Worm (Caenorhabditis elegans) whole organism, late embryonic: ENCODE results near the gene Y70C5B.2.

Experiments used
- C08G9.2 ChIP-seq: sonication (generic microtip); optimal IDR thresholded peaks from 2 replicates; lab custom pipeline; 2016; ENCODE audit warnings: mild to moderate bottlenecking, missing genetic modification characterization, moderate library complexity, missing compliant biosample characterization
- C38D4.7 ChIP-seq: fragments of 200-800 bp; sonication (Bioruptor generic); optimal IDR thresholded peaks from 2 replicates; lab custom pipeline; 2018; ENCODE audit warnings: mild to moderate bottlenecking, missing genetic modification characterization, moderate library complexity, missing compliant biosample characterization
- K02D7.2 ChIP-seq: sonication (generic microtip); optimal IDR thresholded peaks from 2 replicates; lab custom pipeline; 2017; ENCODE audit warnings: mild to moderate bottlenecking, missing genetic modification characterization, missing compliant biosample characterization
- T23F11.4 ChIP-seq: fragments of 200-800 bp; sonication (Bioruptor generic); optimal IDR thresholded peaks from 2 replicates; lab custom pipeline; 2018; ENCODE audit warnings: mild to moderate bottlenecking, missing genetic modification characterization, missing compliant biosample characterization
- Y22D7AL.16 ChIP-seq: sonication (generic microtip); optimal IDR thresholded peaks from 2 replicates; lab custom pipeline; 2016; ENCODE audit warnings: missing genetic modification characterization, missing compliant biosample characterization
- ceh-14 ChIP-seq: sonication (generic microtip); optimal IDR thresholded peaks from 2 replicates; lab custom pipeline; 2016; ENCODE audit warnings: missing genotype, missing genetic modification characterization, missing compliant biosample characterization
- ceh-24 ChIP-seq: sonication (generic microtip); optimal IDR thresholded peaks from 2 replicates; lab custom pipeline; 2016; ENCODE audit warnings: mild to moderate bottlenecking, missing genetic modification characterization, missing compliant biosample characterization
- ceh-30 ChIP-seq: fragments of 150-350 bp; optimal IDR thresholded peaks from 2 replicates; lab custom pipeline; 2014; ENCODE audit warnings: missing biosample characterization, missing genetic modification characterization
- ceh-48 ChIP-seq: sonication (generic microtip); optimal IDR thresholded peaks from 2 replicates; lab custom pipeline; 2016; ENCODE audit warnings: missing genetic modification characterization, inconsistent platforms, missing compliant biosample characterization
- che-1 ChIP-seq: sonication (generic microtip); optimal IDR thresholded peaks from 2 replicates; lab custom pipeline; 2016; ENCODE audit warnings: mild to moderate bottlenecking, missing genetic modification characterization, missing compliant biosample characterization
- dve-1 ChIP-seq: sonication (generic microtip); optimal IDR thresholded peaks from 2 replicates; lab custom pipeline; 2017; ENCODE audit warnings: antibody characterized with exemption, mild to moderate bottlenecking, missing genetic modification characterization, missing compliant biosample characterization
- elt-2 ChIP-seq: sonication (generic microtip); optimal IDR thresholded peaks from 2 replicates; lab custom pipeline; 2016; ENCODE audit warnings: missing genetic modification reagents, missing genetic modification characterization, missing compliant biosample characterization
- elt-4 ChIP-seq: sonication (generic microtip); optimal IDR thresholded peaks from 2 replicates; lab custom pipeline; 2016; ENCODE audit warnings: missing genetic modification characterization, missing compliant biosample characterization
- ets-4 ChIP-seq: sonication (generic microtip); optimal IDR thresholded peaks from 2 replicates; lab custom pipeline; 2016; ENCODE audit warnings: missing genetic modification characterization, missing compliant biosample characterization
- eyg-1 ChIP-seq: sonication (generic microtip); optimal IDR thresholded peaks from 2 replicates; lab custom pipeline; 2016; ENCODE audit warnings: missing genotype, missing genetic modification characterization, missing compliant biosample characterization
- fkh-10 ChIP-seq: fragments of 150-350 bp; optimal IDR thresholded peaks from 2 replicates; lab custom pipeline; 2014; ENCODE audit warnings: missing biosample characterization, missing genetic modification reagents, missing genetic modification characterization
- hlh-13 ChIP-seq: fragments of 200-800 bp; sonication (Bioruptor generic); optimal IDR thresholded peaks from 2 replicates; lab custom pipeline; 2018; ENCODE audit warnings: mild to moderate bottlenecking, missing genetic modification characterization, missing compliant biosample characterization
- hlh-15 ChIP-seq: sonication (generic microtip); optimal IDR thresholded peaks from 2 replicates; lab custom pipeline; 2016; ENCODE audit warnings: missing genetic modification characterization, missing compliant biosample characterization
- hlh-8 ChIP-seq: sonication (generic microtip); optimal IDR thresholded peaks from 2 replicates; lab custom pipeline; 2016; ENCODE audit warnings: missing genotype, missing genetic modification characterization, missing compliant biosample characterization
- lim-6 ChIP-seq: sonication (generic microtip); optimal IDR thresholded peaks from 2 replicates; lab custom pipeline; 2016; ENCODE audit warnings: missing genetic modification characterization, missing compliant biosample characterization
- lin-11 ChIP-seq: fragments of 200-800 bp; sonication (Bioruptor generic); optimal IDR thresholded peaks from 2 replicates; lab custom pipeline; 2018; ENCODE audit warnings: mild to moderate bottlenecking, missing genetic modification characterization, missing compliant biosample characterization
- pax-1 ChIP-seq: fragments of 150-350 bp; optimal IDR thresholded peaks from 2 replicates; lab custom pipeline; 2014; ENCODE audit warnings: missing biosample characterization, missing genetic modification characterization
- pha-4 ChIP-seq: fragments of 150-350 bp; optimal IDR thresholded peaks from 2 replicates; lab custom pipeline; 2018; ENCODE audit warnings: missing biosample characterization, missing genetic modification reagents, missing genetic modification characterization
- pqm-1 ChIP-seq: sonication (generic microtip); optimal IDR thresholded peaks from 2 replicates; lab custom pipeline; 2016; ENCODE audit warnings: missing genetic modification characterization, missing compliant biosample characterization
- pros-1 ChIP-seq: fragments of 150-350 bp; optimal IDR thresholded peaks from 2 replicates; lab custom pipeline; 2014; ENCODE audit warnings: missing biosample characterization, missing genetic modification reagents, missing genetic modification characterization
- ref-2 ChIP-seq: sonication (generic microtip); optimal IDR thresholded peaks from 2 replicates; lab custom pipeline; 2016; ENCODE audit warnings: missing genetic modification characterization, missing compliant biosample characterization
- sdc-2 ChIP-seq: sonication (generic microtip); optimal IDR thresholded peaks from 2 replicates; lab custom pipeline; 2016; ENCODE audit warnings: missing genotype, missing genetic modification characterization, missing compliant biosample characterization
- tbx-2 ChIP-seq: sonication (generic microtip); optimal IDR thresholded peaks from 2 replicates; lab custom pipeline; 2016; ENCODE audit warnings: missing genetic modification characterization, missing compliant biosample characterization
- tbx-7 ChIP-seq: sonication (generic microtip); optimal IDR thresholded peaks from 2 replicates; lab custom pipeline; 2016; ENCODE audit warnings: missing genotype, missing genetic modification characterization, missing compliant biosample characterization
- unc-42 ChIP-seq: sonication (generic microtip); optimal IDR thresholded peaks from 2 replicates; lab custom pipeline; 2016; ENCODE audit warnings: missing genotype, missing genetic modification characterization, missing compliant biosample characterization
- unc-55 ChIP-seq: sonication (generic microtip); optimal IDR thresholded peaks from 2 replicates; lab custom pipeline; 2017; ENCODE audit warnings: missing biosample characterization, missing genetic modification reagents, missing genetic modification characterization
- zip-5 ChIP-seq: sonication (generic microtip); optimal IDR thresholded peaks from 2 replicates; lab custom pipeline; 2016; ENCODE audit warnings: missing genetic modification characterization, missing compliant biosample characterization
- ztf-16 ChIP-seq: sonication (generic microtip); optimal IDR thresholded peaks from 2 replicates; lab custom pipeline; 2017; ENCODE audit warnings: missing genetic modification characterization, missing compliant biosample characterization

Gene Y70C5B.2

ce11 chrV:16640366-16640765 lies 20.4 kb downstream of the Y70C5B.2 start:
- TF ChIP-seq elt-4 (tag; lab: Kevin White, UChicago): no peak
- no peak for TF ChIP-seq hlh-8 (tag; lab: Kevin White, UChicago)
- no peak for TF ChIP-seq fkh-10
- no peak for TF ChIP-seq pha-4 (tag; lab: Kevin White, UChicago)
- no peak for TF ChIP-seq lin-11 (tag; lab: Kevin White, UChicago)
- TF ChIP-seq T23F11.4: no peak
- TF ChIP-seq hlh-13 (GFP tag; lab: Kevin White, UChicago): no peak
- TF ChIP-seq che-1 (tag; lab: Kevin White, UChicago): no peak
- no peak for TF ChIP-seq tbx-7 (tag; lab: Kevin White, UChicago)
- no peak for TF ChIP-seq Y22D7AL.16 (tag; lab: Kevin White, UChicago)
- TF ChIP-seq elt-2: no peak
- no peak for TF ChIP-seq pax-1
- no peak for TF ChIP-seq ceh-24
- TF ChIP-seq ceh-30 (tag; lab: Kevin White, UChicago): no peak
- no peak for TF ChIP-seq unc-55 (GFP tag; lab: Kevin White, UChicago)
- no peak for TF ChIP-seq ztf-16 (tag; lab: Kevin White, UChicago)
- TF ChIP-seq, all 69 proteins: peak for 0

- TF ChIP-seq pros-1 (tag; lab: Kevin White, UChicago): no peak
- no peak for TF ChIP-seq hlh-15 (tag; lab: Kevin White, UChicago)
- no peak for TF ChIP-seq lim-6 (tag; lab: Kevin White, UChicago)
- TF ChIP-seq zip-5 (tag; lab: Kevin White, UChicago): no peak
- no peak for TF ChIP-seq dve-1 (tag; lab: Kevin White, UChicago)
- TF ChIP-seq ceh-14 (tag; lab: Kevin White, UChicago): no peak
- TF ChIP-seq ceh-48 (tag; lab: Kevin White, UChicago): no peak
- no peak for TF ChIP-seq unc-42 (tag; lab: Kevin White, UChicago)
- no peak for TF ChIP-seq C08G9.2 (tag; lab: Kevin White, UChicago)
- no peak for TF ChIP-seq pha-4 (tag; lab: Kevin White, UChicago)
- no peak for TF ChIP-seq hlh-8 (tag; lab: Kevin White, UChicago)
- TF ChIP-seq eyg-1: no peak
- no peak for TF ChIP-seq elt-4 (tag; lab: Kevin White, UChicago)
- TF ChIP-seq ref-2: no peak
- no peak for TF ChIP-seq pqm-1 (tag; lab: Kevin White, UChicago)
- TF ChIP-seq T23F11.4: no peak
- TF ChIP-seq ztf-16 (tag; lab: Kevin White, UChicago): no peak
These were observed 22.5 kb downstream of the Y70C5B.2 start, which contains the start of gene srw-76 for ce11 chrV:16638204-16638603. srw-76 (minus strand) TSS chrV:16638304.

DNA sequence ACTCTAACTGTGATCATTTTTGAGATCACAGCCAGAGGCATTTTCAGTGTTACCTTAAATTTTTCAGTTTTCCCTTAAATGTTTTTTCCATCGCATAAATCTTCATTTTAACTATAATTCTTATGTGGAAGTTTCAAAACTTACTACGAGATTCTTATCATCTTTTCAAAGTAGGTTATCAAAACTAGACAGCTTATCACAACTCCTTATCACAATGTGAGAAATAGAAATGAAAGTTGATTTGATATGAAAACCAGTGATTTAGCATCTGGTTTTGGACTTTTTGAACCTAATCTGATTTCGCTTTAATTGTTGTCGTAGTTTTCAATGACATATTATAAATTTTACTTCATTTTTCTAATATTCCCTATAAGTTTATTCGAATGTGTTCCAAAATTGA lies 24.8 kb downstream of the Y70C5B.2 start, which contains the start of gene mltn-11:
TSS of gene mltn-11 (plus strand) at position 276 of the 400 bp plus-strand sequence.
- TF ChIP-seq tbx-2 (no peak), pqm-1 (tag; lab: Kevin White, UChicago) (no peak), elt-2 (peak; percentile 76), K02D7.2 (tag; lab: Kevin White, UChicago) (no peak)

- TF ChIP-seq ets-4 (tag; lab: Kevin White, UChicago) (no peak), C08G9.2 (tag; lab: Kevin White, UChicago) (no peak)
These were observed 31.1 kb downstream of the Y70C5B.2 start, which contains the start of gene srd-21 for ce11 chrV:16629600-16629999. srd-21 (plus strand) TSS chrV:16629900.

- no peak for TF ChIP-seq C38D4.7 (GFP tag; lab: Kevin White, UChicago)
- peak; percentile 62 for TF ChIP-seq sdc-2
- TF ChIP-seq, all 69 proteins: peak for 1
These were observed 31.7 kb downstream of the Y70C5B.2 start, which contains the start of gene W06G6.2 for ce11 chrV:16628991-16629390. W06G6.2 (plus strand) TSS chrV:16629291.

DNA sequence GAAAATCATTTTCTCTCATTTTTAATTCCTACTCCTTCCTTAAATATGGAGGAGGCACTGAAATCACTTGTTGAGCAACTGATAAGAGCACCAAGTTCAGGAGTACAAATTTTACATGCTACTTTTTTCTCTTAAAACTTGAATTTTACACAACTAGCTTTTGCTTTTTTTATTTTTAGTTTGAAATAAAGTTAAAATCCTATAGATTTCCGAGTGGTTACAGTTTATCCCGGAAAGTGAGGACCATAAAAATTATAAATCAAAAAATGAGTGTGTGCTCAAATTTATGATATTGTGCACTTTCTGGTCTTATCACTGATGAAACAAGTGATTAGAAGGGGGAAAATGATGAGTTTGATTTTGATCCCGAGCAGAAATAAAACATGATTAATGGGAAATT lies 32.8 kb downstream of the Y70C5B.2 start, which contains the start of gene oac-53:
TSS of gene oac-53 (minus strand) at position 9 of the 400 bp plus-strand sequence.
- TF ChIP-seq elt-2 (peak; percentile 32), ceh-48 (tag; lab: Kevin White, UChicago) (no peak)
